Fruit fly (Drosophila melanogaster) whole organism, prepupa: Measurements from ENCODE around the gene Hers.

Experiments
- Blimp-1 ChIP-seq: fragments of 200-800 bp; sonication (Bioruptor generic); optimal IDR thresholded peaks from 3 replicates; lab custom pipeline; 2017; ENCODE audit warnings: missing biosample characterization, missing genetic modification characterization, mild to moderate bottlenecking, moderate library complexity, missing genetic modification reagents
- CG10631 ChIP-seq: fragments of 200-800 bp; sonication (Bioruptor generic); optimal IDR thresholded peaks from 2 replicates; lab custom pipeline; 2016; ENCODE audit warnings: missing biosample characterization, missing genetic modification characterization
- CG11902 ChIP-seq: fragments of 200-800 bp; sonication (Bioruptor generic); optimal IDR thresholded peaks from 3 replicates; lab custom pipeline; 2016; ENCODE audit warnings: missing biosample characterization, missing genetic modification characterization
- CG15336 ChIP-seq: fragments of 200-800 bp; sonication (Bioruptor generic); IDR thresholded peaks from 2 replicates; pipeline ENCODE4 v1.3.6; 2022; ENCODE audit warnings: missing biosample characterization, missing genetic modification characterization
- CG1621 ChIP-seq: fragments of 200-800 bp; sonication (Bioruptor generic); optimal IDR thresholded peaks from 3 replicates; lab custom pipeline; 2018; ENCODE audit warnings: missing biosample characterization, mild to moderate bottlenecking, missing genetic modification characterization
- CG16779 ChIP-seq: fragments of 200-800 bp; sonication (Bioruptor generic); optimal IDR thresholded peaks from 3 replicates; lab custom pipeline; 2017; ENCODE audit warnings: missing biosample characterization, mild to moderate bottlenecking, missing genetic modification characterization
- CG34406 ChIP-seq: fragments of 200-800 bp; sonication (Bioruptor generic); optimal IDR thresholded peaks from 3 replicates; lab custom pipeline; 2016; ENCODE audit warnings: missing biosample characterization, missing genetic modification characterization
- CG3919 ChIP-seq: fragments of 200-800 bp; sonication (Bioruptor generic); optimal IDR thresholded peaks from 3 replicates; lab custom pipeline; 2016; ENCODE audit warnings: missing biosample characterization, missing genetic modification characterization
- CG4318 ChIP-seq: fragments of 200-800 bp; sonication (Bioruptor generic); optimal IDR thresholded peaks from 3 replicates; lab custom pipeline; 2017; ENCODE audit warnings: missing biosample characterization, mild to moderate bottlenecking, missing genetic modification characterization
- CG6163 ChIP-seq: fragments of 200-800 bp; sonication (Bioruptor generic); IDR thresholded peaks from 3 replicates; pipeline ENCODE4 v1.3.6; 2022; ENCODE audit warnings: missing biosample characterization, missing genetic modification characterization
- CG6792 ChIP-seq: fragments of 200-800 bp; sonication (Bioruptor generic); optimal IDR thresholded peaks from 3 replicates; lab custom pipeline; 2016; ENCODE audit warnings: missing biosample characterization, missing genetic modification characterization
- CG6808 ChIP-seq: fragments of 200-800 bp; sonication (Bioruptor generic); optimal IDR thresholded peaks from 3 replicates; lab custom pipeline; 2017; ENCODE audit warnings: missing biosample characterization, missing genetic modification characterization, mild to moderate bottlenecking, moderate library complexity, missing genetic modification reagents
- CG7368 ChIP-seq: fragments of 200-800 bp; sonication (Bioruptor generic); optimal IDR thresholded peaks from 3 replicates; lab custom pipeline; 2016; ENCODE audit warnings: missing biosample characterization, missing genetic modification characterization
- CG8119 ChIP-seq: fragments of 200-800 bp; sonication (Bioruptor generic); IDR thresholded peaks from 3 replicates; pipeline ENCODE4 v1.3.6; 2022; ENCODE audit warnings: missing biosample characterization, missing genetic modification characterization
- CG8319 ChIP-seq: fragments of 200-800 bp; sonication (Bioruptor generic); optimal IDR thresholded peaks from 3 replicates; lab custom pipeline; 2016; ENCODE audit warnings: missing biosample characterization, missing genetic modification characterization
- Eip78C ChIP-seq: fragments of 200-800 bp; sonication (Bioruptor generic); peaks from one replicate; lab custom pipeline; 2016; ENCODE audit warnings: missing biosample characterization, missing genetic modification characterization
- Eip93F ChIP-seq: fragments of 200-800 bp; sonication (Bioruptor generic); optimal IDR thresholded peaks from 2 replicates; lab custom pipeline; 2016; ENCODE audit warnings: missing biosample characterization, mild to moderate bottlenecking, missing genetic modification characterization
- Ets21C ChIP-seq: fragments of 200-800 bp; sonication (Bioruptor generic); optimal IDR thresholded peaks from 3 replicates; lab custom pipeline; 2016; ENCODE audit warnings: missing biosample characterization, missing genetic modification characterization
- Hr39 ChIP-seq: fragments of 200-800 bp; sonication (Bioruptor generic); optimal IDR thresholded peaks from 2 replicates; lab custom pipeline; 2016; ENCODE audit warnings: missing biosample characterization, missing genetic modification characterization
- Met ChIP-seq: fragments of 200-800 bp; sonication (Bioruptor generic); optimal IDR thresholded peaks from 3 replicates; lab custom pipeline; 2016; ENCODE audit warnings: missing biosample characterization, missing genetic modification characterization
- dsx ChIP-seq: fragments of 200-800 bp; optimal IDR thresholded peaks from 3 replicates; lab custom pipeline; 2019; ENCODE audit warnings: missing biosample characterization, mild to moderate bottlenecking, missing genetic modification characterization, moderate library complexity; ENCODE audit not compliant: poor library complexity, severe bottlenecking
- eg ChIP-seq: fragments of 200-800 bp; sonication (Bioruptor generic); IDR thresholded peaks from 3 replicates; pipeline ENCODE4 v1.3.6; 2022; ENCODE audit warnings: missing biosample characterization, missing genetic modification characterization
- fkh ChIP-seq: fragments of 200-800 bp; sonication (Bioruptor generic); optimal IDR thresholded peaks from 3 replicates; lab custom pipeline; 2017; ENCODE audit warnings: missing biosample characterization, mild to moderate bottlenecking, missing genetic modification characterization, moderate library complexity
- net ChIP-seq: fragments of 200-800 bp; sonication (Bioruptor generic); optimal IDR thresholded peaks from 3 replicates; lab custom pipeline; 2016; ENCODE audit warnings: missing biosample characterization, missing genetic modification characterization
- pdm3 ChIP-seq: fragments of 200-800 bp; sonication (Bioruptor generic); optimal IDR thresholded peaks from 3 replicates; lab custom pipeline; 2016; ENCODE audit warnings: missing biosample characterization, missing genetic modification characterization
- salr ChIP-seq, 2 experiments: fragments of 200-800 bp; sonication (Bioruptor generic); optimal IDR thresholded peaks; 3 replicates each; lab custom pipeline; 2016 to 2018; ENCODE audit warnings: missing biosample characterization in 2 of 2, missing genetic modification characterization in 2 of 2, mild to moderate bottlenecking in 1 of 2
- spab ChIP-seq: fragments of 200-800 bp; sonication (Bioruptor generic); optimal IDR thresholded peaks from 2 replicates; lab custom pipeline; 2017; ENCODE audit warnings: missing biosample characterization, mild to moderate bottlenecking, missing genetic modification characterization, missing genetic modification reagents
- ss ChIP-seq, 2 experiments: fragments of 200-800 bp; sonication (Bioruptor generic); optimal IDR thresholded peaks; 2 replicates in 1 of 2; 3 replicates in 1 of 2; lab custom pipeline; 2017 to 2018; ENCODE audit warnings: mild to moderate bottlenecking in 2 of 2, missing biosample characterization in 2 of 2, missing genetic modification characterization in 2 of 2, moderate library complexity in 1 of 2
- svp ChIP-seq: fragments of 200-800 bp; sonication (Bioruptor generic); peaks from one replicate; lab custom pipeline; 2016; ENCODE audit warnings: missing biosample characterization, missing genetic modification characterization
- vri ChIP-seq: fragments of 200-800 bp; sonication (Bioruptor generic); optimal IDR thresholded peaks from 3 replicates; lab custom pipeline; 2016; ENCODE audit warnings: missing biosample characterization, mild to moderate bottlenecking, missing genetic modification characterization

The Hers gene

DNA sequence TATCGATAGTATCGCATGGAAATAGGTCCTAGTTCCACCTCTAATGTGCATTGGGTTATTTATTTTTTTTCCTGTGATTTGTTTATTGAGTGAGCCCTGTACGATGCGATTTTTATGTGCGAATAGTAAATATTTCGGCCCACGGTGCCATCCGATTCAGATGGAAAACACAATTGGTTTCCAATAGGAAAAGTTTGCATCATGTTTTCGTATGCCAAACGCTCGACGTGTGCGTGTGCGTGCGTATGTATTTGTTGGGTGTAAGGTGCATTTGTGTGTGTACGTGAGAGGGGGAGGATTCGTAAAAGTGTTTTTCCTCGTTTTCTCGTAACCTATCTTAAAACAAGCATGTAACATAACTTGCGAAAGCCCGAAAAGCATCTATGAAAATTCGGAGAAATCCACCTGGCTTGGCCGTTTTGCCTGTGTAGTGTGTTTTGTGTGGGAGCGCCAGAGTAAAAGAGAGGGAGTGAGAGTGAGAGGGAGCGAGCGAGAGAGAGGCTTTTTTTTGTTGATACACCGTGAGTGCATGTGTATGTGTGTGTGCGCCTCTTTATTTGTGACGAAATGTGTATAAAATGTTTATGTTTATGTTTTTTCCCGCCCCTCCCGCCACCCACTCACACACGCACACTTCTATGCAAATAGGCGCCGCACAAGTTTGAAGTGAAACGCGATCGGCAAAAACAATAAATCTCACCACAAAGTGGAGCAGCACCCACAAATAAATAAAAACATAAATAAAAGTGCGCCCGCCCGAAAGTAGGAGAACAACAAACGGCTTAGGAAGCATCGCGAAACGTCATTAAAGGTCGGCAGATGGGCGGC lies at the start of gene Hers:
Gene Hers, plus strand, starts transcription at position 2 of the 828 bp plus-strand sequence.
- TF ChIP-seq Eip93F (GFP tag; lab: Kevin White, UChicago): no peak
- peak; percentile 22 for TF ChIP-seq CG6808 (GFP tag; lab: Kevin White, UChicago)
- TF ChIP-seq fkh (GFP tag; lab: Kevin White, UChicago): peak; percentile 73
- TF ChIP-seq eg (GFP tag; lab: Robert Waterston, UW): 0 out of 3 replicates have a peak, but pooled peaks have one; percentile 8
- TF ChIP-seq Eip78C: peak; percentile 66
- TF ChIP-seq CG10631: no peak
- TF ChIP-seq salr (GFP tag; optimal IDR thresholded peaks at IDR 0.05; lab: Kevin White, UChicago): no peak
- peak; percentile 63 for TF ChIP-seq svp (GFP tag; lab: Kevin White, UChicago)
- TF ChIP-seq CG6163 (GFP tag; lab: Robert Waterston, UW): peak; percentile 26; the same call in 1 of the 3 replicates
- TF ChIP-seq, all 60 proteins: peak for 6

DNA sequence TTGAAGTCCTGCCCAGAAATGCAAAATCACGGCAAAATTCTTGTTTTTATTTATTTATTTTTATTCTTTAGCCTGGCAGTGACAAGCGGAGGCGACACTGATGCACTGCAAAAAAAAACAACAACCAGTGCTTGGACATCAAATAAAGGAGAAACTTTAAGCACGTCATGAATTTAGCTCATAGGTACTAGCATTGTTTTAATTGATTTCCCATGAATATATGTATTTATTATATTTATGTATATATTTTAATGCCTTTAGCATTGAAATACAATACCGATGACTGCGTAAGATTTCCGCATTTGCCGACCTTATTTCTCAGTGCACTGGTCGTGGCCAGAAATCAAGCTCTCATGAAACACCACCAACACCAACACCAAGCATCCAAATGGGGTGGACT lies 47.3 kb upstream of the Hers start:
- no peak for TF ChIP-seq dsx (GFP tag; lab: Kevin White, UChicago)
- no peak for TF ChIP-seq CG6163 (GFP tag; lab: Robert Waterston, UW)
- no peak for TF ChIP-seq ss (GFP tag; optimal IDR thresholded peaks at IDR 0.05; lab: Kevin White, UChicago)
- no peak for TF ChIP-seq CG10631
- no peak for TF ChIP-seq Hr39
- no peak for TF ChIP-seq Blimp-1 (GFP tag; lab: Kevin White, UChicago)
- TF ChIP-seq pdm3: no peak
- TF ChIP-seq CG16779 (tag; lab: Kevin White, UChicago): no peak
- TF ChIP-seq eg (GFP tag; lab: Robert Waterston, UW): no peak
- no peak for TF ChIP-seq CG11902 (GFP tag; lab: Kevin White, UChicago)
- TF ChIP-seq CG8119 (GFP tag; lab: Robert Waterston, UW): no peak
- no peak for TF ChIP-seq vri (GFP tag; lab: Kevin White, UChicago)
- TF ChIP-seq Ets21C (GFP tag; lab: Kevin White, UChicago): no peak
- TF ChIP-seq Eip93F (GFP tag; lab: Kevin White, UChicago): no peak
- no peak for TF ChIP-seq CG6792 (GFP tag; lab: Kevin White, UChicago)
- no peak for TF ChIP-seq CG4318 (GFP tag; lab: Kevin White, UChicago)
- TF ChIP-seq CG7368 (GFP tag; lab: Kevin White, UChicago): no peak
- no peak for TF ChIP-seq CG3919 (GFP tag; lab: Kevin White, UChicago)
- no peak for TF ChIP-seq svp (GFP tag; lab: Kevin White, UChicago)

DNA sequence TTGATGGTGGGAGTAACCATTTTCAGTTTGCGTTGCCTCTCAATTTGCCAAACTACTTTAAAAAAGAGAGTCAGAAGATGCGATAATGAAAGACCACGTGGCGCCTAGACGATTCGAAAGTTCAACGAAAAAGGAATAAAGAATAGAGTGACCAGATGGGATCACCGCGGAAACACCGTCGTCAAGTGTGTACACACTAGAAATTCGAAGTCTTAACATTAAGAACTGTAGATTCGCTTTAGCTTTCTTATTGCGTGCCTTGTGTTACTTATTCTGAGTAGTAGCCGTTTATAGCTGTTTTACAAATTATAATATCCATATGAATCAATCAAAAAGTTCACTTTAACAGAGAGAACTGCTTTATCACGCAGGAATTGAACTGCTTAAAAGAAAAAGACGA lies 42.0 kb upstream of the Hers start, which contains the start of gene SkpE:
Gene SkpE, minus strand, starts transcription at position 101 of the 400 bp plus-strand sequence.
- no peak for TF ChIP-seq CG15336 (GFP tag; lab: Robert Waterston, UW)
- no peak for TF ChIP-seq CG8319 (GFP tag; lab: Kevin White, UChicago)
- TF ChIP-seq Eip78C: no peak
- no peak for TF ChIP-seq fkh (GFP tag; lab: Kevin White, UChicago)
- TF ChIP-seq CG7368 (GFP tag; lab: Kevin White, UChicago): no peak
- TF ChIP-seq Met (GFP tag; lab: Kevin White, UChicago): no peak
- TF ChIP-seq CG34406 (GFP tag; lab: Kevin White, UChicago): no peak
- no peak for TF ChIP-seq dsx (GFP tag; lab: Kevin White, UChicago)

DNA sequence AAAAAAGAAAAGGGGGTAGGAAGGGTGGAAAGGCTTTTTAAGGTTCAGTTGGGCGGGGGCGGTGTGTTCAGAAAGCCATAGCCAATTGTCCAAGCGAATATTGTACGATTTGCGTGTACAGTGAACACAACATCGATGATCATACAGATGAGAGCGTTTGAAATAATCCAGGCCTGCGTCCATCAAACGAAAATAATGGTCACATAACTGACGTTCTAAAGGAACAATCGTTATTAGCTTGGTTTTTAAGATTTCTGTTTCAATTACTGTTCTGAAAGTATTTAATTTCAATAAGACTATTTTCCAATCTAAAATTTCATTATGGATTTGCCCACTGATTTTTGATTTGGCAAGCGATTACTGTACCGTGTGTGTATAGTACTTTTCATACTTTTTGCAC lies 40.8 kb upstream of the Hers start:
- TF ChIP-seq net (GFP tag; lab: Kevin White, UChicago) (no peak), Eip78C (peak; percentile 33)

DNA sequence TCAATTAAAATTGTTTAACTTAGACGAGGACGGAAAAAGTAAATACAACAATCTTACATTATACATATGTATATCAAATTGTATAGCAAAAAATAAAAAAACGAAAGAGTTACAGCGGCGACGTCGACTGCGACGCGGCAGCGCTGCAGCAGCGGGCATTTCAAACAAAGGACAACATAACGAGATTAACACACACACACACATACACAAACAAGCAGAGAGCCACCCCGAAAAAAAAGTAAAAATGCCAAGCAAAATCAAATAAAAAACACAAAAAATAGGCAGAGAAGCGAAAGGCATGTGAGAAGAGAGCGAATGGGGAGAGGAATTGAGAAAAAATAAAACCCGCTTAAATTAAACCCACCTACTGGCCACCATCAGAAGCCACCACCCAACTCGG lies 38.2 kb upstream of the Hers start:
- no peak for TF ChIP-seq spab (GFP tag; lab: Kevin White, UChicago)
- TF ChIP-seq CG1621 (tag; lab: Kevin White, UChicago): no peak
- TF ChIP-seq, all 60 proteins: peak for 0
